Fruit fly (Drosophila melanogaster): Measurements from ENCODE around the gene Prp18.

dm6 chr3R:19064037-19064664 lies 33.1 kb upstream of the Prp18 start:
- TF ChIP-seq h (optimal IDR thresholded peaks at IDR 0.05) (no peak), insv (optimal IDR thresholded peaks at IDR 0.05) (no peak), psq (optimal IDR thresholded peaks at IDR 0.05) (no peak), Sin3A (optimal IDR thresholded peaks at IDR 0.05) (no peak), Myc (optimal IDR thresholded peaks at IDR 0.05) (no peak), ttk (optimal IDR thresholded peaks at IDR 0.05) (no peak)

Data from Kc167 (cell line).